Fruit fly (Drosophila melanogaster) whole organism, prepupa: Measurements from ENCODE around the gene CG3104.

Experiments
- Blimp-1 ChIP-seq: fragments of 200-800 bp; sonication (Bioruptor generic); optimal IDR thresholded peaks from 3 replicates; lab custom pipeline; 2017; ENCODE audit warnings: missing biosample characterization, missing genetic modification characterization, mild to moderate bottlenecking, moderate library complexity, missing genetic modification reagents
- CG10631 ChIP-seq: fragments of 200-800 bp; sonication (Bioruptor generic); optimal IDR thresholded peaks from 2 replicates; lab custom pipeline; 2016; ENCODE audit warnings: missing biosample characterization, missing genetic modification characterization
- CG11294 ChIP-seq: fragments of 200-800 bp; sonication (Bioruptor generic); IDR thresholded peaks from 2 replicates; pipeline ENCODE4 v1.3.6; 2022; ENCODE audit warnings: missing biosample characterization, missing genetic modification characterization
- CG11762 ChIP-seq: fragments of 200-800 bp; sonication (Bioruptor generic); optimal IDR thresholded peaks from 3 replicates; lab custom pipeline; 2016; ENCODE audit warnings: missing biosample characterization, missing genetic modification characterization; ENCODE audit not compliant: insufficient read depth
- CG11902 ChIP-seq: fragments of 200-800 bp; sonication (Bioruptor generic); optimal IDR thresholded peaks from 3 replicates; lab custom pipeline; 2016; ENCODE audit warnings: missing biosample characterization, missing genetic modification characterization
- CG15336 ChIP-seq: fragments of 200-800 bp; sonication (Bioruptor generic); IDR thresholded peaks from 2 replicates; pipeline ENCODE4 v1.3.6; 2022; ENCODE audit warnings: missing biosample characterization, missing genetic modification characterization
- CG16779 ChIP-seq: fragments of 200-800 bp; sonication (Bioruptor generic); optimal IDR thresholded peaks from 3 replicates; lab custom pipeline; 2017; ENCODE audit warnings: missing biosample characterization, mild to moderate bottlenecking, missing genetic modification characterization
- CG3032 ChIP-seq: fragments of 200-800 bp; optimal IDR thresholded peaks from 2 replicates; lab custom pipeline; 2019; ENCODE audit warnings: missing biosample characterization, mild to moderate bottlenecking, missing genetic modification characterization, moderate library complexity
- CG31627 ChIP-seq: fragments of 200-800 bp; sonication (Bioruptor generic); optimal IDR thresholded peaks from 3 replicates; lab custom pipeline; 2016; ENCODE audit warnings: missing biosample characterization, missing genetic modification characterization
- CG32006 ChIP-seq: fragments of 200-800 bp; sonication (Bioruptor generic); optimal IDR thresholded peaks from 3 replicates; lab custom pipeline; 2017; ENCODE audit warnings: missing biosample characterization, mild to moderate bottlenecking, missing genetic modification characterization
- CG34406 ChIP-seq: fragments of 200-800 bp; sonication (Bioruptor generic); optimal IDR thresholded peaks from 3 replicates; lab custom pipeline; 2016; ENCODE audit warnings: missing biosample characterization, missing genetic modification characterization
- CG3919 ChIP-seq: fragments of 200-800 bp; sonication (Bioruptor generic); optimal IDR thresholded peaks from 3 replicates; lab custom pipeline; 2016; ENCODE audit warnings: missing biosample characterization, missing genetic modification characterization
- CG4318 ChIP-seq: fragments of 200-800 bp; sonication (Bioruptor generic); optimal IDR thresholded peaks from 3 replicates; lab custom pipeline; 2017; ENCODE audit warnings: missing biosample characterization, mild to moderate bottlenecking, missing genetic modification characterization
- CG6792 ChIP-seq: fragments of 200-800 bp; sonication (Bioruptor generic); optimal IDR thresholded peaks from 3 replicates; lab custom pipeline; 2016; ENCODE audit warnings: missing biosample characterization, missing genetic modification characterization
- CG6854 ChIP-seq: fragments of 200-800 bp; sonication (Bioruptor generic); optimal IDR thresholded peaks from 2 replicates; lab custom pipeline; 2017; ENCODE audit warnings: missing biosample characterization, mild to moderate bottlenecking, missing genetic modification characterization
- CG7368 ChIP-seq: fragments of 200-800 bp; sonication (Bioruptor generic); optimal IDR thresholded peaks from 3 replicates; lab custom pipeline; 2016; ENCODE audit warnings: missing biosample characterization, missing genetic modification characterization
- CG8119 ChIP-seq: fragments of 200-800 bp; sonication (Bioruptor generic); IDR thresholded peaks from 3 replicates; pipeline ENCODE4 v1.3.6; 2022; ENCODE audit warnings: missing biosample characterization, missing genetic modification characterization
- CG8632 ChIP-seq: fragments of 200-800 bp; sonication (Bioruptor generic); optimal IDR thresholded peaks from 3 replicates; lab custom pipeline; 2016; ENCODE audit warnings: missing biosample characterization, missing genetic modification characterization
- CG9139 ChIP-seq: fragments of 200-800 bp; sonication (Bioruptor generic); optimal IDR thresholded peaks from 3 replicates; lab custom pipeline; 2017; ENCODE audit warnings: missing biosample characterization, mild to moderate bottlenecking, missing genetic modification characterization
- Eip75B ChIP-seq: fragments of 200-800 bp; sonication (Bioruptor generic); optimal IDR thresholded peaks from 3 replicates; lab custom pipeline; 2016; ENCODE audit warnings: missing biosample characterization, missing genetic modification characterization
- Ets21C ChIP-seq: fragments of 200-800 bp; sonication (Bioruptor generic); optimal IDR thresholded peaks from 3 replicates; lab custom pipeline; 2016; ENCODE audit warnings: missing biosample characterization, missing genetic modification characterization
- Gug ChIP-seq: fragments of 200-800 bp; sonication (Bioruptor generic); IDR thresholded peaks from 2 replicates; pipeline ENCODE4 v1.3.6; 2022; ENCODE audit warnings: missing biosample characterization, missing genetic modification characterization
- Hr38 ChIP-seq: sonication (Bioruptor generic); optimal IDR thresholded peaks from 2 replicates; lab custom pipeline; 2016; ENCODE audit warnings: missing biosample characterization, missing genetic modification characterization
- Lpt ChIP-seq: fragments of 200-800 bp; sonication (Bioruptor generic); optimal IDR thresholded peaks from 3 replicates; lab custom pipeline; 2016; ENCODE audit warnings: missing biosample characterization, missing genetic modification characterization
- Met ChIP-seq: fragments of 200-800 bp; sonication (Bioruptor generic); optimal IDR thresholded peaks from 3 replicates; lab custom pipeline; 2016; ENCODE audit warnings: missing biosample characterization, missing genetic modification characterization
- Smox ChIP-seq: fragments of 200-800 bp; sonication (Bioruptor generic); optimal IDR thresholded peaks from 3 replicates; lab custom pipeline; 2016; ENCODE audit warnings: missing biosample characterization, missing genetic modification characterization
- Sox14 ChIP-seq: fragments of 200-800 bp; sonication (Bioruptor generic); optimal IDR thresholded peaks from 3 replicates; lab custom pipeline; 2016; ENCODE audit warnings: missing biosample characterization, missing genetic modification characterization
- Sox15 ChIP-seq: fragments of 200-800 bp; sonication (Bioruptor generic); optimal IDR thresholded peaks from 3 replicates; lab custom pipeline; 2016; ENCODE audit warnings: missing biosample characterization, missing genetic modification characterization
- achi ChIP-seq: fragments of 200-800 bp; sonication (Bioruptor generic); optimal IDR thresholded peaks from 3 replicates; lab custom pipeline; 2016; ENCODE audit warnings: missing biosample characterization, missing genetic modification characterization
- acj6 ChIP-seq: fragments of 200-800 bp; sonication (Bioruptor generic); optimal IDR thresholded peaks from 3 replicates; lab custom pipeline; 2016; ENCODE audit warnings: missing biosample characterization, missing genetic modification characterization
- dac ChIP-seq: fragments of 200-800 bp; sonication (Bioruptor generic); optimal IDR thresholded peaks from 2 replicates; lab custom pipeline; 2017; ENCODE audit warnings: missing biosample characterization, mild to moderate bottlenecking, missing genetic modification characterization
- dsx ChIP-seq: fragments of 200-800 bp; optimal IDR thresholded peaks from 3 replicates; lab custom pipeline; 2019; ENCODE audit warnings: missing biosample characterization, mild to moderate bottlenecking, missing genetic modification characterization, moderate library complexity; ENCODE audit not compliant: poor library complexity, severe bottlenecking
- eg ChIP-seq: fragments of 200-800 bp; sonication (Bioruptor generic); IDR thresholded peaks from 3 replicates; pipeline ENCODE4 v1.3.6; 2022; ENCODE audit warnings: missing biosample characterization, missing genetic modification characterization
- esn ChIP-seq: fragments of 200-800 bp; sonication (Bioruptor generic); optimal IDR thresholded peaks from 2 replicates; lab custom pipeline; 2016; ENCODE audit warnings: missing biosample characterization, mild to moderate bottlenecking, missing genetic modification characterization, moderate library complexity
- fd59A ChIP-seq: fragments of 200-800 bp; sonication (Bioruptor generic); optimal IDR thresholded peaks from 2 replicates; lab custom pipeline; 2017; ENCODE audit warnings: missing biosample characterization, mild to moderate bottlenecking, missing genetic modification characterization, missing genetic modification reagents
- fd85E ChIP-seq: fragments of 200-800 bp; sonication (Bioruptor generic); optimal IDR thresholded peaks from 3 replicates; lab custom pipeline; 2016; ENCODE audit warnings: missing biosample characterization, missing genetic modification characterization
- fkh ChIP-seq: fragments of 200-800 bp; sonication (Bioruptor generic); optimal IDR thresholded peaks from 3 replicates; lab custom pipeline; 2017; ENCODE audit warnings: missing biosample characterization, mild to moderate bottlenecking, missing genetic modification characterization, moderate library complexity
- lz ChIP-seq: fragments of 200-800 bp; sonication (Bioruptor generic); optimal IDR thresholded peaks from 3 replicates; lab custom pipeline; 2016; ENCODE audit warnings: missing biosample characterization, missing genetic modification characterization
- pdm3 ChIP-seq: fragments of 200-800 bp; sonication (Bioruptor generic); optimal IDR thresholded peaks from 3 replicates; lab custom pipeline; 2016; ENCODE audit warnings: missing biosample characterization, missing genetic modification characterization
- spab ChIP-seq: fragments of 200-800 bp; sonication (Bioruptor generic); optimal IDR thresholded peaks from 2 replicates; lab custom pipeline; 2017; ENCODE audit warnings: missing biosample characterization, mild to moderate bottlenecking, missing genetic modification characterization, missing genetic modification reagents
- ss ChIP-seq, 2 experiments: fragments of 200-800 bp; sonication (Bioruptor generic); optimal IDR thresholded peaks; 2 replicates in 1 of 2; 3 replicates in 1 of 2; lab custom pipeline; 2017 to 2018; ENCODE audit warnings: mild to moderate bottlenecking in 2 of 2, missing biosample characterization in 2 of 2, missing genetic modification characterization in 2 of 2, moderate library complexity in 1 of 2
- svp ChIP-seq: fragments of 200-800 bp; sonication (Bioruptor generic); peaks from one replicate; lab custom pipeline; 2016; ENCODE audit warnings: missing biosample characterization, missing genetic modification characterization
- topi ChIP-seq: fragments of 200-800 bp; sonication (Bioruptor generic); optimal IDR thresholded peaks from 3 replicates; lab custom pipeline; 2016; ENCODE audit warnings: missing biosample characterization, missing genetic modification characterization
- vri ChIP-seq: fragments of 200-800 bp; sonication (Bioruptor generic); optimal IDR thresholded peaks from 3 replicates; lab custom pipeline; 2016; ENCODE audit warnings: missing biosample characterization, mild to moderate bottlenecking, missing genetic modification characterization

Gene CG3104

dm6 chr2L:2886613-2887537, 31.3 kb upstream of the CG3104 start (continued):
- no peak for TF ChIP-seq CG32006 (GFP tag; lab: Kevin White, UChicago)
- TF ChIP-seq Ets21C (GFP tag; lab: Kevin White, UChicago) = no peak
- TF ChIP-seq Sox14 = no peak
- no peak for TF ChIP-seq acj6 (GFP tag; lab: Kevin White, UChicago)
- peak; percentile 47 for TF ChIP-seq CG6854 (GFP tag; lab: Kevin White, UChicago)
- no peak for TF ChIP-seq CG10631 (GFP tag; lab: Kevin White, UChicago)
- TF ChIP-seq Sox15 (GFP tag; lab: Kevin White, UChicago) = no peak
- TF ChIP-seq CG11902 = no peak
- TF ChIP-seq esn (GFP tag; lab: Kevin White, UChicago) = no peak
- TF ChIP-seq topi = no peak
- no peak for TF ChIP-seq svp (GFP tag; lab: Kevin White, UChicago)
- no peak for TF ChIP-seq CG8632 (GFP tag; lab: Kevin White, UChicago)
- peak; percentile 25 for TF ChIP-seq spab (GFP tag; lab: Kevin White, UChicago)
- peak; percentile 67 to 78 for TF ChIP-seq ss (GFP tag; optimal IDR thresholded peaks at IDR 0.05; lab: Kevin White, UChicago)
- peak; percentile 52; the same call in 1 of the 2 replicates for TF ChIP-seq CG15336 (GFP tag; lab: Robert Waterston, UW)
- TF ChIP-seq CG4318 = no peak
- no peak for TF ChIP-seq CG31627 (GFP tag; lab: Kevin White, UChicago)
- TF ChIP-seq fkh = no peak
- TF ChIP-seq vri (GFP tag; lab: Kevin White, UChicago) = peak; percentile 23
- no peak for TF ChIP-seq CG7368 (GFP tag; lab: Kevin White, UChicago)
- peak; percentile 59 for TF ChIP-seq achi (GFP tag; lab: Kevin White, UChicago)
- TF ChIP-seq CG9139 (GFP tag; lab: Kevin White, UChicago) = peak; percentile 30
- TF ChIP-seq CG6792 = no peak
- TF ChIP-seq eg = peak; percentile 58; the same call in 2 of the 3 replicates
- TF ChIP-seq CG11294 (GFP tag; lab: Robert Waterston, UW) = no peak
- no peak for TF ChIP-seq Blimp-1 (GFP tag; lab: Kevin White, UChicago)
- TF ChIP-seq Eip75B (GFP tag; lab: Kevin White, UChicago) = no peak
- TF ChIP-seq pdm3 = no peak
- TF ChIP-seq fd59A = no peak
- no peak; the same call in 1 of the 3 replicates for TF ChIP-seq CG8119
- TF ChIP-seq Met (GFP tag; lab: Kevin White, UChicago) = no peak
- TF ChIP-seq Hr38 = no peak
- TF ChIP-seq Gug = no peak
- TF ChIP-seq, all 60 proteins: peak for 21

dm6 chr2L:2886226-2886569, 30.6 kb upstream of the CG3104 start:
- TF ChIP-seq dac (no peak), CG11762 (GFP tag; lab: Kevin White, UChicago) (no peak), Lpt (GFP tag; lab: Kevin White, UChicago) (no peak), svp (GFP tag; lab: Kevin White, UChicago) (peak; percentile 28), CG8119 (no peak)

- TF ChIP-seq pdm3 (peak; percentile 57), dac (no peak), CG16779 (tag; lab: Kevin White, UChicago) (peak; percentile 19), dsx (GFP tag; lab: Kevin White, UChicago) (peak; percentile 19), CG6854 (GFP tag; lab: Kevin White, UChicago) (no peak), fd85E (GFP tag; lab: Kevin White, UChicago) (peak; percentile 19), CG3919 (GFP tag; lab: Kevin White, UChicago) (peak; percentile 69), achi (GFP tag; lab: Kevin White, UChicago) (peak; percentile 46), Smox (peak; percentile 63), vri (GFP tag; lab: Kevin White, UChicago) (peak; percentile 8), eg (peak; percentile 59), CG11902 (peak; percentile 20), ss (GFP tag; optimal IDR thresholded peaks at IDR 0.05; lab: Kevin White, UChicago) (peak in 1 of 2 experiments; percentile 16), lz (peak; percentile 67), CG3032 (no peak), Sox15 (GFP tag; lab: Kevin White, UChicago) (peak; percentile 34), CG8119 (no peak), esn (GFP tag; lab: Kevin White, UChicago) (peak; percentile 70), svp (GFP tag; lab: Kevin White, UChicago) (peak; percentile 35), CG34406 (peak; percentile 41), fkh (peak; percentile 57), CG11294 (GFP tag; lab: Robert Waterston, UW) (0 out of 2 replicates have a peak, but pooled peaks have one; percentile 10)
Measured at dm6 chr2L:2885503-2886225, 30.1 kb upstream of the CG3104 start, which contains the start of the genes NTPase and lilli. NTPase (minus strand) TSS chr2L:2885850. lilli (plus strand) TSS chr2L:2885929.
